Worm (Caenorhabditis elegans) whole organism, L1 larva: ENCODE measurements around the gene Y76A2B.4.

Experiments
- C04F5.9 ChIP-seq: sonication (generic microtip); optimal IDR thresholded peaks from 2 replicates; lab custom pipeline; 2016; ENCODE audit warnings: missing genetic modification characterization, missing compliant biosample characterization
- C34B4.2 ChIP-seq: sonication (generic microtip); optimal IDR thresholded peaks from 2 replicates; lab custom pipeline; 2017; ENCODE audit warnings: mild to moderate bottlenecking, missing genetic modification characterization, missing compliant biosample characterization
- Y116A8C.19 ChIP-seq: sonication (generic microtip); optimal IDR thresholded peaks from 2 replicates; lab custom pipeline; 2016; ENCODE audit warnings: missing compliant biosample characterization, missing genetic modification characterization, borderline replicate concordance
- aha-1 ChIP-seq: fragments of 150-350 bp; optimal IDR thresholded peaks from 2 replicates; lab custom pipeline; 2014; ENCODE audit warnings: missing biosample characterization, missing genetic modification characterization
- blmp-1 ChIP-seq: fragments of 150-350 bp; optimal IDR thresholded peaks from 2 replicates; lab custom pipeline; 2014; ENCODE audit warnings: missing biosample characterization, missing genetic modification characterization
- dsc-1 ChIP-seq: sonication (generic microtip); optimal IDR thresholded peaks from 2 replicates; lab custom pipeline; 2016; ENCODE audit warnings: mild to moderate bottlenecking, missing genetic modification characterization, missing compliant biosample characterization
- efl-1 ChIP-seq, 4 experiments: fragments of 150-350 bp; optimal IDR thresholded peaks in 3 of 4; peaks in 1 of 4; 1 replicate in 1 of 4; 2 replicates in 3 of 4; lab custom pipeline; 2014; ENCODE audit warnings: missing biosample characterization in 2 of 4, missing genetic modification characterization in 2 of 4, missing genetic modification reagents in 2 of 4
- egl-13 ChIP-seq: sonication (generic microtip); optimal IDR thresholded peaks from 2 replicates; lab custom pipeline; 2016; ENCODE audit warnings: missing genotype, missing genetic modification reagents, missing genetic modification characterization, missing compliant biosample characterization
- egl-27 ChIP-seq, 2 experiments: fragments of 150-350 bp in 1 of 2; sonication (generic microtip); optimal IDR thresholded peaks; 3 replicates each; lab custom pipeline; 2017 to 2018; ENCODE audit warnings: missing biosample characterization in 2 of 2, missing genetic modification characterization in 2 of 2, missing genetic modification reagents in 2 of 2
- fkh-10 ChIP-seq: sonication (generic microtip); optimal IDR thresholded peaks from 2 replicates; lab custom pipeline; 2017; ENCODE audit warnings: missing biosample characterization, missing genetic modification reagents, missing genetic modification characterization
- fkh-8 ChIP-seq: sonication (generic microtip); optimal IDR thresholded peaks from 2 replicates; lab custom pipeline; 2016; ENCODE audit warnings: mild to moderate bottlenecking, missing genetic modification characterization, missing compliant biosample characterization
- fos-1 ChIP-seq: fragments of 150-350 bp; optimal IDR thresholded peaks from 2 replicates; lab custom pipeline; 2014; ENCODE audit warnings: missing biosample characterization, missing genetic modification characterization
- grh-1 ChIP-seq: fragments of 200-800 bp; sonication (Bioruptor generic); IDR thresholded peaks from 2 replicates; pipeline ENCODE4 v1.3.6; 2022; ENCODE audit warnings: missing genetic modification reagents, missing genetic modification characterization, missing compliant biosample characterization
- irx-1 ChIP-seq: sonication (generic microtip); optimal IDR thresholded peaks from 2 replicates; lab custom pipeline; 2016; ENCODE audit warnings: missing genetic modification characterization, missing compliant biosample characterization
- lin-35 ChIP-seq, 2 experiments: fragments of 150-350 bp; optimal IDR thresholded peaks; 2 replicates each; lab custom pipeline; 2014; ENCODE audit warnings: missing biosample characterization in 2 of 2, missing genetic modification characterization in 2 of 2, missing genetic modification reagents in 2 of 2
- lin-39 ChIP-seq: fragments of 150-350 bp; optimal IDR thresholded peaks from 2 replicates; lab custom pipeline; 2014; ENCODE audit warnings: missing biosample characterization, missing genetic modification reagents, missing genetic modification characterization
- lir-3 ChIP-seq: sonication (generic microtip); optimal IDR thresholded peaks from 2 replicates; lab custom pipeline; 2016; ENCODE audit warnings: mild to moderate bottlenecking, missing genetic modification characterization, moderate library complexity, missing compliant biosample characterization; ENCODE audit not compliant: poor library complexity
- lsy-2 ChIP-seq, 2 experiments: fragments of 150-350 bp; optimal IDR thresholded peaks; 2 replicates each; lab custom pipeline; 2014; ENCODE audit warnings: missing biosample characterization in 2 of 2, missing genetic modification characterization in 2 of 2
- mdl-1 ChIP-seq, 2 experiments: fragments of 150-350 bp; optimal IDR thresholded peaks; 2 replicates each; lab custom pipeline; 2014 to 2017; ENCODE audit warnings: missing biosample characterization in 2 of 2, missing genetic modification characterization in 2 of 2, inconsistent platforms in 1 of 2
- mep-1 ChIP-seq: fragments of 150-350 bp; optimal IDR thresholded peaks from 2 replicates; lab custom pipeline; 2014; ENCODE audit warnings: missing biosample characterization, missing genetic modification characterization
- nhr-11 ChIP-seq: fragments of 150-350 bp; optimal IDR thresholded peaks from 2 replicates; lab custom pipeline; 2014; ENCODE audit warnings: missing biosample characterization, missing genetic modification characterization
- nhr-237 ChIP-seq: fragments of 150-350 bp; optimal IDR thresholded peaks from 2 replicates; lab custom pipeline; 2014; ENCODE audit warnings: missing biosample characterization, missing genetic modification characterization
- nhr-47 ChIP-seq: sonication (generic microtip); optimal IDR thresholded peaks from 2 replicates; lab custom pipeline; 2016; ENCODE audit warnings: mild to moderate bottlenecking, missing genetic modification characterization, moderate library complexity, missing compliant biosample characterization
- nhr-76 ChIP-seq: sonication (generic microtip); optimal IDR thresholded peaks from 2 replicates; lab custom pipeline; 2017; ENCODE audit warnings: missing biosample characterization, missing genetic modification characterization
- pag-3 ChIP-seq: sonication (generic microtip); optimal IDR thresholded peaks from 2 replicates; lab custom pipeline; 2017; ENCODE audit warnings: missing genetic modification characterization, mild to moderate bottlenecking, missing compliant biosample characterization, antibody characterized with exemption, borderline replicate concordance; ENCODE audit not compliant: insufficient read depth
- pqm-1 ChIP-seq: sonication (generic microtip); optimal IDR thresholded peaks from 3 replicates; lab custom pipeline; 2017; ENCODE audit warnings: missing biosample characterization, missing genetic modification characterization
- rnt-1 ChIP-seq: sonication (generic microtip); optimal IDR thresholded peaks from 2 replicates; lab custom pipeline; 2016; ENCODE audit warnings: mild to moderate bottlenecking, missing genetic modification characterization, moderate library complexity, missing compliant biosample characterization
- skn-1 ChIP-seq: fragments of 150-350 bp; optimal IDR thresholded peaks from 2 replicates; lab custom pipeline; 2014; ENCODE audit warnings: missing biosample characterization, missing genetic modification characterization
- snpc-4 ChIP-seq: fragments of 150-350 bp; optimal IDR thresholded peaks from 2 replicates; lab custom pipeline; 2014; ENCODE audit warnings: missing biosample characterization, missing genetic modification characterization
- snu-23 ChIP-seq: sonication (generic microtip); optimal IDR thresholded peaks from 2 replicates; lab custom pipeline; 2016; ENCODE audit warnings: missing genetic modification characterization, missing compliant biosample characterization
- sox-4 ChIP-seq: sonication (generic microtip); optimal IDR thresholded peaks from 2 replicates; lab custom pipeline; 2016; ENCODE audit warnings: missing genetic modification characterization, missing compliant biosample characterization
- sptf-1 ChIP-seq: fragments of 150-350 bp; optimal IDR thresholded peaks from 2 replicates; lab custom pipeline; 2014; ENCODE audit warnings: missing biosample characterization, missing genetic modification characterization
- sup-37 ChIP-seq: fragments of 200-800 bp; sonication (Bioruptor generic); optimal IDR thresholded peaks from 2 replicates; lab custom pipeline; 2018; ENCODE audit warnings: mild to moderate bottlenecking, missing genetic modification characterization, missing compliant biosample characterization
- swsn-7 ChIP-seq: sonication (generic microtip); optimal IDR thresholded peaks from 2 replicates; lab custom pipeline; 2016; ENCODE audit warnings: missing genetic modification characterization, missing compliant biosample characterization
- tlp-1 ChIP-seq: fragments of 150-350 bp; optimal IDR thresholded peaks from 2 replicates; lab custom pipeline; 2014; ENCODE audit warnings: missing biosample characterization, missing genetic modification characterization
- unc-62 ChIP-seq: fragments of 150-350 bp; optimal IDR thresholded peaks from 2 replicates; lab custom pipeline; 2014; ENCODE audit warnings: missing biosample characterization, missing genetic modification reagents, missing genetic modification characterization
- unc-98 ChIP-seq: fragments of 200-800 bp; sonication (Bioruptor generic); IDR thresholded peaks from 2 replicates; pipeline ENCODE4 v1.3.6; 2022; ENCODE audit warnings: missing genetic modification characterization, missing compliant biosample characterization
- vab-15 ChIP-seq: sonication (generic microtip); optimal IDR thresholded peaks from 2 replicates; lab custom pipeline; 2017; ENCODE audit warnings: missing genotype, mild to moderate bottlenecking, missing genetic modification characterization, missing compliant biosample characterization
- ztf-4 ChIP-seq: fragments of 150-350 bp; optimal IDR thresholded peaks from 2 replicates; lab custom pipeline; 2014; ENCODE audit warnings: missing biosample characterization, missing genetic modification characterization

Y76A2B.4 gene

DNA sequence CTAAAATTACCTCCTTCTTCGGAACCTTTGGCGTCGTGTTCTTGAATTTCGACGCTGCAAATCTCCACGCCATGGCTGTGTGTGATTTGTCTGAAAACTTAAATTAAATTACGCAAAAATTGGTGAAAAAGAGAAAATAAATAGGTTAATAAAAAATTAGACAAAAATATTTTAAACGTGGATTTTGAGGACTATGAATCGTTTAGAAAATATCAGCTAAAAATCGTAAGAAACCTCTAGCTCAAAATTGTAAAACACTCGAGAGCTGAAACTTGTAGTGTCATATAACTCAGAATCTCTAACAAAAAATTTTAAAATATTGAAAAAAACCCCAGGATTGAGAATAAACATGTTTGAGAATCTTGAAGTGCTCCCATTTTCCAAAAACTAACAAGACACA lies 22.6 kb downstream of the Y76A2B.4 start, which contains the start of gene pod-1:
Gene pod-1 (minus strand): TSS at position 101 of the 400 bp plus-strand sequence.
- TF ChIP-seq tlp-1 (tag; lab: Kevin White, UChicago) = no peak
- TF ChIP-seq mdl-1 (tag; optimal IDR thresholded peaks at IDR 0.05; lab: Kevin White, UChicago) = no peak
- TF ChIP-seq efl-1 (optimal IDR thresholded peaks at IDR 0.05; lab: Kevin White, UChicago) = no peak
- no peak for TF ChIP-seq efl-1 (GFP tag; optimal IDR thresholded peaks at IDR 0.05 in 1 of 2; lab: Kevin White, UChicago)
- TF ChIP-seq aha-1 = no peak
- TF ChIP-seq mep-1 = no peak
- no peak for TF ChIP-seq skn-1 (tag; lab: Kevin White, UChicago)
- no peak for TF ChIP-seq sptf-1 (tag; lab: Kevin White, UChicago)
- TF ChIP-seq swsn-7 (tag; lab: Kevin White, UChicago) = no peak
- no peak for TF ChIP-seq grh-1 (GFP tag; lab: Robert Waterston, UW)
- no peak for TF ChIP-seq fkh-10 (GFP tag; lab: Kevin White, UChicago)
- no peak for TF ChIP-seq nhr-11 (tag; lab: Kevin White, UChicago)
- no peak for TF ChIP-seq dsc-1 (tag; lab: Kevin White, UChicago)
- TF ChIP-seq fkh-8 = no peak
- TF ChIP-seq nhr-47 (tag; lab: Kevin White, UChicago) = no peak

DNA sequence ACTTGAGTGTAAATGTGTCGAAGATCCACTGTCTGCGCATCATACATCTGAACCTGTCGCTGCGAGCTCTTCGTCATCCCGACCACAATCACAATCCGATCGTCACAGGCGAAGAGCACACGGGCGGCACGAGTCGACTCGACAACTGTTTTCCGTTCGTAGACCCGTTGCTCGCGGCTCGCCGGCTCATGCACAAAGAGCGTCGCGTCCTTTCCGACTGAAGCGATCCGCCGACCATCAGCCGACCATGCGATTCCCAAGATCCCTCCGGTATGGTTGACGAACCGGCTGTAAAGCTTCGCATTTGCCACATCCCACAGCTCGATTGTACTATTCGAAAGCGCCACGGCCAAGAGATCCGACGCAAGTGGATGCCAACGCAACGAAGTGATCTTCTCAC lies 28.1 kb downstream of the Y76A2B.4 start:
- TF ChIP-seq snpc-4 (tag; lab: Kevin White, UChicago) (no peak), efl-1 (optimal IDR thresholded peaks at IDR 0.05; lab: Kevin White, UChicago) (no peak), efl-1 (GFP tag; optimal IDR thresholded peaks at IDR 0.05 in 1 of 2; lab: Kevin White, UChicago) (peak in 1 of 2 experiments; percentile 85)

ce11 chrIII:13514470-13514869 lies 32.1 kb downstream of the Y76A2B.4 start, which contains the start of gene mlh-1:
Gene mlh-1, minus strand, starts transcription at chrIII:13514570.
- no peak for TF ChIP-seq efl-1 (optimal IDR thresholded peaks at IDR 0.05; lab: Kevin White, UChicago)
- peak in 1 of 2 experiments; percentile 33 for TF ChIP-seq efl-1 (GFP tag; optimal IDR thresholded peaks at IDR 0.05 in 1 of 2; lab: Kevin White, UChicago)
- no peak for TF ChIP-seq mep-1
- TF ChIP-seq blmp-1 = no peak

DNA sequence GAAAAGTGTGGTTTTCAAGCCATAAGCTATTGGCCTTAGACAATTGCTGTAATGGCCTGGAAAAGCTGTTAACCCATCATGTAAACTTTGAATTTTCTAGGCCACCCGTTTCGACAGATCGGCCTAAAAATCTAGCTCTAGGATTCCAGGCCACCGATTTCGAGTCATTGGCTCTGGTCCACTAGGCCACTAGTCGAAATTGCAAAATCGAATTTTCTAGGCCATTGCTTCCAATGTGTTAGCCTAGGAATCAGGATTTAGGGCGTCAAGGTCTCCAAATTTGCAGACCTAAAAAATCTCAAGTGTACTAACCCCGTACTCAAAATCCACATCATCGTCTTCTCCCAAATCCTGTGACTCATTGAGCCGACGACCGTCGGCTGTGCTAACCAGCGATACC lies 35.8 kb downstream of the Y76A2B.4 start:
- TF ChIP-seq nhr-76 (no peak), unc-62 (no peak), sup-37 (GFP tag; lab: Kevin White, UChicago) (no peak), Y116A8C.19 (no peak), C04F5.9 (tag; lab: Kevin White, UChicago) (no peak), mdl-1 (tag; optimal IDR thresholded peaks at IDR 0.05; lab: Kevin White, UChicago) (no peak), vab-15 (no peak), unc-98 (GFP tag; lab: Robert Waterston, UW) (no peak), swsn-7 (tag; lab: Kevin White, UChicago) (no peak)

ce11 chrIII:13505718-13506117 lies 40.9 kb downstream of the Y76A2B.4 start, which contains the start of gene T28A8.3:
Gene T28A8.3, plus strand, starts transcription at chrIII:13506018.
- TF ChIP-seq dsc-1 (tag; lab: Kevin White, UChicago) (no peak), lin-35 (GFP tag; optimal IDR thresholded peaks at IDR 0.05; lab: Kevin White, UChicago) (no peak)

DNA sequence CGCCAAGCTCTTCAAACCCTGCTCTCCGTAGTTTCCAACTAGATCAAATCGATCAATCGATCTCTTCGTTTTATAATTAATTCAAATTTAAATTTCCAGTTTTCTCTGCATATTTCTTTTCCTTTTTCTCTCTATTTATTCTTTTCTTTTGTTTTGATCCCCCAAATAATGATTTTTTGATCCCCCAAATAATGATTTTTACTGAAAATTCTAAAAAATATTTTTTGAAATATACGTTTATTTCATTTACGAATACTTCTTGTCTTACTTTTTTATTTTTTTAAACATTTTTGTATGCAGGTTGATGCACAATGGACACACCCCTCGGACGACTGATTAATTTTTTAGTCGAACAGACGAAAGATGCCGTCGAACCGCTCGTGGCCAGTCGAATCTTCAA lies 43.2 kb downstream of the Y76A2B.4 start, which contains the start of gene T28A8.4:
Gene T28A8.4 (plus strand): TSS at position 301 of the 400 bp plus-strand sequence.
- TF ChIP-seq ztf-4 (tag; lab: Kevin White, UChicago) = no peak
- TF ChIP-seq lir-3 (tag; lab: Kevin White, UChicago) = no peak
- TF ChIP-seq pqm-1 (tag; lab: Kevin White, UChicago) = no peak
- no peak for TF ChIP-seq grh-1 (GFP tag; lab: Robert Waterston, UW)
- no peak for TF ChIP-seq nhr-237 (tag; lab: Kevin White, UChicago)
- no peak for TF ChIP-seq Y116A8C.19
- no peak for TF ChIP-seq nhr-47 (tag; lab: Kevin White, UChicago)

ce11 chrIII:13502513-13502912 lies 44.1 kb downstream of the Y76A2B.4 start, which contains the start of gene T28A8.8:
Gene T28A8.8, plus strand, starts transcription at chrIII:13502813.
- TF ChIP-seq skn-1 (tag; lab: Kevin White, UChicago) = no peak
- no peak for TF ChIP-seq mep-1
- no peak for TF ChIP-seq sox-4 (tag; lab: Kevin White, UChicago)
- TF ChIP-seq lin-39 (tag; lab: Kevin White, UChicago) = no peak
- no peak for TF ChIP-seq C34B4.2 (tag; lab: Kevin White, UChicago)
- TF ChIP-seq lsy-2 (tag; optimal IDR thresholded peaks at IDR 0.05; lab: Kevin White, UChicago) = no peak
- no peak for TF ChIP-seq fos-1 (tag; lab: Kevin White, UChicago)
- TF ChIP-seq snu-23 (GFP tag; lab: Kevin White, UChicago) = no peak
- no peak for TF ChIP-seq egl-27 (tag; optimal IDR thresholded peaks at IDR 0.05; lab: Kevin White, UChicago)
- no peak for TF ChIP-seq mdl-1 (tag; optimal IDR thresholded peaks at IDR 0.05; lab: Kevin White, UChicago)
- TF ChIP-seq rnt-1 (tag; lab: Kevin White, UChicago) = no peak
- TF ChIP-seq pag-3 (tag; lab: Kevin White, UChicago) = no peak
- no peak for TF ChIP-seq lin-35 (GFP tag; optimal IDR thresholded peaks at IDR 0.05; lab: Kevin White, UChicago)
- TF ChIP-seq ztf-4 (tag; lab: Kevin White, UChicago) = no peak
- no peak for TF ChIP-seq irx-1 (tag; lab: Kevin White, UChicago)
- TF ChIP-seq Y116A8C.19 = no peak
- TF ChIP-seq egl-13 (tag; lab: Kevin White, UChicago) = no peak
